Worm (Caenorhabditis elegans): ENCODE measurements around the gene F48A11.4.

The F48A11.4 gene

ce11 chrII:255124-255523 lies 38.7 kb upstream of the F48A11.4 start (continued):
- TF ChIP-seq unc-130 (GFP tag; optimal IDR thresholded peaks at IDR 0.05), result peak; percentile 92
- peak; percentile 95 for TF ChIP-seq fkh-10 (GFP tag; optimal IDR thresholded peaks at IDR 0.05)
- TF ChIP-seq nhr-76 (tag; optimal IDR thresholded peaks at IDR 0.05), result no peak
- no peak for TF ChIP-seq ZK337.2 (GFP tag; IDR thresholded peaks at IDR 0.05)
- peak; percentile 74 for TF ChIP-seq pqm-1 (tag; optimal IDR thresholded peaks at IDR 0.05)
- TF ChIP-seq F37D6.2 (tag; optimal IDR thresholded peaks at IDR 0.05), result peak; percentile 84
- TF ChIP-seq nhr-77 (tag; optimal IDR thresholded peaks at IDR 0.05), result peak; percentile 94

DNA sequence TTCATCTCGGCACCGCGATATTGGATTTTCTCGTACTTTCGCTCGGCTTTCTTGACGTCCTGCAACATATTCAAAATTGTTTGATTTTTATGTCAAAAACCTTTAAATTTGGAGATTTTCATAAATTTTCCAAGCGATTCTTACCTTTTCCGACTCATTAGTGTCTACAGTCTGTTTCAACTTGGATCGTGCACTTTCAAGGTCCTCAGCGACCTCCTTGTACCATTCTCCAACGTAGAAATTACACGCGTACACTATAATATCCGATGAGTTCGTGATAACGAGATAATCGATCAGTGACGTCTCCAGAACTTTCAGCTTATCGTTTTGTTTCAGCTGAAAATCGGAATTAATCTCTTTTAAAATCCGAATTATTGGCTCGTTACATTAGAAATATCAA lies 31.3 kb upstream of the F48A11.4 start:
- TF ChIP-seq spr-1 (tag; optimal IDR thresholded peaks at IDR 0.05) (no peak), unc-62 (GFP tag; optimal IDR thresholded peaks at IDR 0.05 in 1 of 2) (peak in 1 of 2 experiments; percentile 94), unc-62 (tag; optimal IDR thresholded peaks at IDR 0.05) (no peak)

DNA sequence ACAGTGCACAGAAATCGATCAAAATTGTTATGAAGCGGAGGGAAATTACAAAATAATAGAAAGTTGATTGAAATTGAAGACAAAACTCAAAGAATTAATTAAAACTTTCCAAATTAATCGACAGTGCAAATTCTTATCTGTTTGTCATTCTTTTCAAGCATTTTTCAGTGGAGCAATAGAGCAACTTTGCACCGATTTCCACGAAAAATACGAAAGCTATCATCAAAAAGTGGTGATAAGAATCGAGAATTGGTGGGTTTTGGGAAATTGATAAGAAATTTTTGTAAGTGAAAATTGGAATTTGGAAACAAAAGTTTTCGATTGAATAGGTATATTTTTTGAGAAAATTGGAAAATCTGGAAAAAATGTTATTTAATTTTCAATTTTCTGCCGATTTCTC lies 23.6 kb upstream of the F48A11.4 start:
- TF ChIP-seq hlh-11 (tag; optimal IDR thresholded peaks at IDR 0.05), result peak; percentile 25
- TF ChIP-seq Y75B8A.6 (GFP tag; IDR thresholded peaks at IDR 0.05), result no peak
- TF ChIP-seq mdt-29 (GFP tag; IDR thresholded peaks at IDR 0.05), result no peak
- no peak for TF ChIP-seq nhr-111 (GFP tag; optimal IDR thresholded peaks at IDR 0.05)
- TF ChIP-seq nhr-77 (tag; optimal IDR thresholded peaks at IDR 0.05), result peak; percentile 43
- TF ChIP-seq hlh-30 (tag; optimal IDR thresholded peaks at IDR 0.05; ENCODE audit: insufficient read depth), result no peak
- TF ChIP-seq F49E8.2 (tag; optimal IDR thresholded peaks at IDR 0.05; ENCODE audit: borderline replicate concordance), result no peak
- TF ChIP-seq pqm-1 (tag; optimal IDR thresholded peaks at IDR 0.05), result peak; percentile 100
- no peak for TF ChIP-seq nhr-237 (tag; optimal IDR thresholded peaks at IDR 0.05)
- no peak for TF ChIP-seq Y105C5A.15 (GFP tag; IDR thresholded peaks at IDR 0.05)
- no peak for TF ChIP-seq aha-1 (tag)
- TF ChIP-seq ceh-28 (tag; optimal IDR thresholded peaks at IDR 0.05), result no peak
- no peak for TF ChIP-seq ces-1 (GFP tag; optimal IDR thresholded peaks at IDR 0.05)
- TF ChIP-seq unc-130 (GFP tag; optimal IDR thresholded peaks at IDR 0.05), result no peak
- TF ChIP-seq nhr-76 (tag; optimal IDR thresholded peaks at IDR 0.05), result no peak
- TF ChIP-seq nhr-28 (tag; optimal IDR thresholded peaks at IDR 0.05), result peak; percentile 73
- TF ChIP-seq duxl-1 (tag; optimal IDR thresholded peaks at IDR 0.05; ENCODE audit: poor library complexity), result no peak
- peak; percentile 56 for TF ChIP-seq lin-38 (GFP tag; IDR thresholded peaks at IDR 0.05)
- TF ChIP-seq daf-16 (GFP tag; optimal IDR thresholded peaks at IDR 0.05), result no peak
- peak; percentile 39 for TF ChIP-seq daf-16 (tag; optimal IDR thresholded peaks at IDR 0.05)
- no peak for TF ChIP-seq mxl-2 (GFP tag; conservative IDR thresholded peaks at IDR 0.05)
- TF ChIP-seq dmd-6 (GFP tag; IDR thresholded peaks at IDR 0.05), result peak; percentile 62
- no peak for TF ChIP-seq mes-2 (tag; optimal IDR thresholded peaks at IDR 0.05; ENCODE audit: poor library complexity, severe bottlenecking)
- TF ChIP-seq ceh-44 (GFP tag; IDR thresholded peaks at IDR 0.05), result no peak
- peak in 1 of 2 experiments; percentile 19 for TF ChIP-seq unc-62 (GFP tag; optimal IDR thresholded peaks at IDR 0.05 in 1 of 2)
- TF ChIP-seq unc-62 (tag; optimal IDR thresholded peaks at IDR 0.05), result no peak
- TF ChIP-seq attf-4 (tag; optimal IDR thresholded peaks at IDR 0.05), result no peak
- no peak for TF ChIP-seq php-3 (GFP tag; IDR thresholded peaks at IDR 0.05)
- no peak for TF ChIP-seq F37D6.2 (tag; optimal IDR thresholded peaks at IDR 0.05)
- TF ChIP-seq dve-1 (tag; optimal IDR thresholded peaks at IDR 0.05; ENCODE audit: insufficient read depth), result peak; percentile 48
- no peak for TF ChIP-seq ZK546.5 (tag; optimal IDR thresholded peaks at IDR 0.05)

DNA sequence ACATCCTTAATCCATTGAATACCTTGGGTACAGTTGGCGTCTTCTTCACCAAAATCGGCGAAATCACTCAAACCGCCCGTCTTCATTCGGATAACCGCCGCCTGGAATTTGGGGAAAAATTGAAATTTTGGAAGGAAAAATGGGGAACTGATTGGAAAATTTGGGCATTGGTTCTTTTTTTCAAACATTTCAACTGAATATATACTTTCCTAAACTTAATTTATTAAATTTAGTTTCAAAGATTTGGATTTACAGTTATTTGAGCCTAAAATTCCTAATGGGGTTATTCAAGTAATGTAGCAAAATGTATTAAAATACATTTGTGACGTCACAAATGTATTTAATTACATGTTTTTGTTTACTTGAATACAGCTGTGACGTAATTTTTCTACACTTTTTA lies 21.3 kb upstream of the F48A11.4 start, which contains the start of gene laat-1:
laat-1 (minus strand) TSS at position 101 of the 400 bp plus-strand sequence.
- TF ChIP-seq unc-62 (GFP tag; optimal IDR thresholded peaks at IDR 0.05 in 1 of 2) (no peak), unc-62 (tag; optimal IDR thresholded peaks at IDR 0.05) (no peak), jun-1 (tag; optimal IDR thresholded peaks at IDR 0.05) (no peak), rbr-2 (tag; optimal IDR thresholded peaks at IDR 0.05) (no peak), dpl-1 (GFP tag; optimal IDR thresholded peaks at IDR 0.05) (no peak), nhr-6 (tag; optimal IDR thresholded peaks at IDR 0.05) (no peak), snpc-4 (tag; optimal IDR thresholded peaks at IDR 0.05) (no peak), madf-5 (GFP tag; IDR thresholded peaks at IDR 0.05) (no peak)

All from whole organism, L4 larva.